Fruit fly (Drosophila melanogaster) whole organism, prepupa: ENCODE results near the gene CG8349.
A peak's percentile ranks its signal among the peaks of the same experiment; 100 is the strongest.

Source experiments
- Blimp-1 ChIP-seq: fragments of 200-800 bp; sonication (Bioruptor generic); optimal IDR thresholded peaks from 3 replicates; lab custom pipeline; 2017; ENCODE audit warnings: missing biosample characterization, missing genetic modification characterization, mild to moderate bottlenecking, moderate library complexity, missing genetic modification reagents
- CG10631 ChIP-seq: fragments of 200-800 bp; sonication (Bioruptor generic); optimal IDR thresholded peaks from 2 replicates; lab custom pipeline; 2016; ENCODE audit warnings: missing biosample characterization, missing genetic modification characterization
- CG10669 ChIP-seq: fragments of 200-800 bp; sonication (Bioruptor generic); optimal IDR thresholded peaks from 3 replicates; lab custom pipeline; 2018; ENCODE audit warnings: missing biosample characterization, mild to moderate bottlenecking, missing genetic modification characterization, moderate library complexity
- CG11294 ChIP-seq: fragments of 200-800 bp; sonication (Bioruptor generic); IDR thresholded peaks from 2 replicates; pipeline ENCODE4 v1.3.6; 2022; ENCODE audit warnings: missing biosample characterization, missing genetic modification characterization
- CG15336 ChIP-seq: fragments of 200-800 bp; sonication (Bioruptor generic); IDR thresholded peaks from 2 replicates; pipeline ENCODE4 v1.3.6; 2022; ENCODE audit warnings: missing biosample characterization, missing genetic modification characterization
- CG31627 ChIP-seq: fragments of 200-800 bp; sonication (Bioruptor generic); optimal IDR thresholded peaks from 3 replicates; lab custom pipeline; 2016; ENCODE audit warnings: missing biosample characterization, missing genetic modification characterization
- CG32006 ChIP-seq: fragments of 200-800 bp; sonication (Bioruptor generic); optimal IDR thresholded peaks from 3 replicates; lab custom pipeline; 2017; ENCODE audit warnings: missing biosample characterization, mild to moderate bottlenecking, missing genetic modification characterization
- CG34406 ChIP-seq: fragments of 200-800 bp; sonication (Bioruptor generic); optimal IDR thresholded peaks from 3 replicates; lab custom pipeline; 2016; ENCODE audit warnings: missing biosample characterization, missing genetic modification characterization
- CG4318 ChIP-seq: fragments of 200-800 bp; sonication (Bioruptor generic); optimal IDR thresholded peaks from 3 replicates; lab custom pipeline; 2017; ENCODE audit warnings: missing biosample characterization, mild to moderate bottlenecking, missing genetic modification characterization
- CG6163 ChIP-seq: fragments of 200-800 bp; sonication (Bioruptor generic); IDR thresholded peaks from 3 replicates; pipeline ENCODE4 v1.3.6; 2022; ENCODE audit warnings: missing biosample characterization, missing genetic modification characterization
- CG6276 ChIP-seq: fragments of 200-800 bp; sonication (Bioruptor generic); optimal IDR thresholded peaks from 2 replicates; lab custom pipeline; 2017; ENCODE audit warnings: missing biosample characterization, mild to moderate bottlenecking, missing genetic modification characterization
- CG6808 ChIP-seq: fragments of 200-800 bp; sonication (Bioruptor generic); optimal IDR thresholded peaks from 3 replicates; lab custom pipeline; 2017; ENCODE audit warnings: missing biosample characterization, missing genetic modification characterization, mild to moderate bottlenecking, moderate library complexity, missing genetic modification reagents
- CG7368 ChIP-seq: fragments of 200-800 bp; sonication (Bioruptor generic); optimal IDR thresholded peaks from 3 replicates; lab custom pipeline; 2016; ENCODE audit warnings: missing biosample characterization, missing genetic modification characterization
- CG8119 ChIP-seq: fragments of 200-800 bp; sonication (Bioruptor generic); IDR thresholded peaks from 3 replicates; pipeline ENCODE4 v1.3.6; 2022; ENCODE audit warnings: missing biosample characterization, missing genetic modification characterization
- CG8632 ChIP-seq: fragments of 200-800 bp; sonication (Bioruptor generic); optimal IDR thresholded peaks from 3 replicates; lab custom pipeline; 2016; ENCODE audit warnings: missing biosample characterization, missing genetic modification characterization
- CG9139 ChIP-seq: fragments of 200-800 bp; sonication (Bioruptor generic); optimal IDR thresholded peaks from 3 replicates; lab custom pipeline; 2017; ENCODE audit warnings: missing biosample characterization, mild to moderate bottlenecking, missing genetic modification characterization
- Eip78C ChIP-seq: fragments of 200-800 bp; sonication (Bioruptor generic); peaks from one replicate; lab custom pipeline; 2016; ENCODE audit warnings: missing biosample characterization, missing genetic modification characterization
- Ets96B ChIP-seq: fragments of 200-800 bp; optimal IDR thresholded peaks from 2 replicates; lab custom pipeline; 2019; ENCODE audit warnings: missing biosample characterization, mild to moderate bottlenecking, missing genetic modification characterization, moderate library complexity
- Hr39 ChIP-seq: fragments of 200-800 bp; sonication (Bioruptor generic); optimal IDR thresholded peaks from 2 replicates; lab custom pipeline; 2016; ENCODE audit warnings: missing biosample characterization, missing genetic modification characterization
- Hr4 ChIP-seq: fragments of 200-800 bp; sonication (Bioruptor generic); optimal IDR thresholded peaks from 3 replicates; lab custom pipeline; 2016; ENCODE audit warnings: missing biosample characterization, missing genetic modification characterization
- Lpt ChIP-seq: fragments of 200-800 bp; sonication (Bioruptor generic); optimal IDR thresholded peaks from 3 replicates; lab custom pipeline; 2016; ENCODE audit warnings: missing biosample characterization, missing genetic modification characterization
- Met ChIP-seq: fragments of 200-800 bp; sonication (Bioruptor generic); optimal IDR thresholded peaks from 3 replicates; lab custom pipeline; 2016; ENCODE audit warnings: missing biosample characterization, missing genetic modification characterization
- OdsH ChIP-seq: fragments of 200-800 bp; sonication (Bioruptor generic); optimal IDR thresholded peaks from 3 replicates; lab custom pipeline; 2016; ENCODE audit warnings: missing biosample characterization, missing genetic modification characterization
- Smox ChIP-seq: fragments of 200-800 bp; sonication (Bioruptor generic); optimal IDR thresholded peaks from 3 replicates; lab custom pipeline; 2016; ENCODE audit warnings: missing biosample characterization, missing genetic modification characterization
- Sox102F ChIP-seq: fragments of 200-800 bp; sonication (Bioruptor generic); optimal IDR thresholded peaks from 2 replicates; lab custom pipeline; 2016; ENCODE audit warnings: missing biosample characterization, mild to moderate bottlenecking, missing genetic modification characterization
- Sox15 ChIP-seq: fragments of 200-800 bp; sonication (Bioruptor generic); optimal IDR thresholded peaks from 3 replicates; lab custom pipeline; 2016; ENCODE audit warnings: missing biosample characterization, missing genetic modification characterization
- dac ChIP-seq: fragments of 200-800 bp; sonication (Bioruptor generic); optimal IDR thresholded peaks from 2 replicates; lab custom pipeline; 2017; ENCODE audit warnings: missing biosample characterization, mild to moderate bottlenecking, missing genetic modification characterization
- dsx ChIP-seq: fragments of 200-800 bp; optimal IDR thresholded peaks from 3 replicates; lab custom pipeline; 2019; ENCODE audit warnings: missing biosample characterization, mild to moderate bottlenecking, missing genetic modification characterization, moderate library complexity; ENCODE audit not compliant: poor library complexity, severe bottlenecking
- eg ChIP-seq: fragments of 200-800 bp; sonication (Bioruptor generic); IDR thresholded peaks from 3 replicates; pipeline ENCODE4 v1.3.6; 2022; ENCODE audit warnings: missing biosample characterization, missing genetic modification characterization
- esn ChIP-seq: fragments of 200-800 bp; sonication (Bioruptor generic); optimal IDR thresholded peaks from 2 replicates; lab custom pipeline; 2016; ENCODE audit warnings: missing biosample characterization, mild to moderate bottlenecking, missing genetic modification characterization, moderate library complexity
- net ChIP-seq: fragments of 200-800 bp; sonication (Bioruptor generic); optimal IDR thresholded peaks from 3 replicates; lab custom pipeline; 2016; ENCODE audit warnings: missing biosample characterization, missing genetic modification characterization
- pdm3 ChIP-seq: fragments of 200-800 bp; sonication (Bioruptor generic); optimal IDR thresholded peaks from 3 replicates; lab custom pipeline; 2016; ENCODE audit warnings: missing biosample characterization, missing genetic modification characterization
- spab ChIP-seq: fragments of 200-800 bp; sonication (Bioruptor generic); optimal IDR thresholded peaks from 2 replicates; lab custom pipeline; 2017; ENCODE audit warnings: missing biosample characterization, mild to moderate bottlenecking, missing genetic modification characterization, missing genetic modification reagents
- ss ChIP-seq, 2 experiments: fragments of 200-800 bp; sonication (Bioruptor generic); optimal IDR thresholded peaks; 2 replicates in 1 of 2; 3 replicates in 1 of 2; lab custom pipeline; 2017 to 2018; ENCODE audit warnings: mild to moderate bottlenecking in 2 of 2, missing biosample characterization in 2 of 2, missing genetic modification characterization in 2 of 2, moderate library complexity in 1 of 2
- svp ChIP-seq: fragments of 200-800 bp; sonication (Bioruptor generic); peaks from one replicate; lab custom pipeline; 2016; ENCODE audit warnings: missing biosample characterization, missing genetic modification characterization
- topi ChIP-seq: fragments of 200-800 bp; sonication (Bioruptor generic); optimal IDR thresholded peaks from 3 replicates; lab custom pipeline; 2016; ENCODE audit warnings: missing biosample characterization, missing genetic modification characterization
- vri ChIP-seq: fragments of 200-800 bp; sonication (Bioruptor generic); optimal IDR thresholded peaks from 3 replicates; lab custom pipeline; 2016; ENCODE audit warnings: missing biosample characterization, mild to moderate bottlenecking, missing genetic modification characterization

Gene CG8349

DNA sequence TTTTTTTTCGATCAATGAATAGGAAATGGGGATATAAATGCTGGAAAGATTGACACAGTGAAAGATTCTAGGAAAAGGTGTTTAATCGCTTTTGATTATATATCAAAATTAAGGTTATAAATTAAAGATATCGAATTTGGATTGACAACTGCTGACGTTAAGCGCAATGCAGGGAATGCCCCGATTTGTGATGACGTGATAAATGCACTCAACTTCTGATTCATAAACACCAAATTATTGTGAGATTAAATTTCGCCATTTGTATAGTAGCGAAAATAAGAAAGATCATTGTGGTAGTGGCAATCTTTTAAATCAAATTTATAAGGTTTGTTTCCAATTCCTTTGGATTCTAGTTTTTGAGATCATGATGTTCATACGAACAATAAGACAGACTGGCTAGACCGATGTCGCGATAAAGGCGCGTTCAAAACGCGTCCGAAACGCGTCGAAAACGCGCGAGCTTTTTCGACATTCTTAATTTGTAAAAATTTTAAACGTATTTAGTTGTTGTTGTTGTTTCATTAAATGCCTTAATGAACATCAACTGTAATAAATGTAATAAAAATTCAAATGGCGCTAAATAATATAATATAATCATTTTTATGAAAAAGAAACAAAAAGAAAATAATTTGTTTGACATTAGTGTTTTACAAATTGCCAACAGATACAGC lies at the start of gene CG8349:
TSS of gene CG8349 (plus strand) at position 657 of the 671 bp plus-strand sequence.
- TF ChIP-seq spab (GFP tag; lab: Kevin White, UChicago) = no peak
- TF ChIP-seq Sox15 (GFP tag; lab: Kevin White, UChicago) = no peak

- TF ChIP-seq CG32006 (peak; percentile 64), Blimp-1 (GFP tag; lab: Kevin White, UChicago) (no peak), CG11294 (no peak), pdm3 (GFP tag; lab: Kevin White, UChicago) (peak; percentile 16), dsx (GFP tag; lab: Kevin White, UChicago) (no peak), CG8119 (GFP tag; lab: Robert Waterston, UW) (peak; percentile 38; the same call in 2 of the 3 replicates), CG31627 (GFP tag; lab: Kevin White, UChicago) (no peak), CG6276 (GFP tag; lab: Kevin White, UChicago) (no peak), CG6163 (GFP tag; lab: Robert Waterston, UW) (0 out of 3 replicates have a peak, but pooled peaks have one; percentile 35), OdsH (GFP tag; lab: Kevin White, UChicago) (no peak), CG6808 (no peak), CG15336 (GFP tag; lab: Robert Waterston, UW) (peak; percentile 47), CG10631 (no peak), ss (GFP tag; optimal IDR thresholded peaks at IDR 0.05; lab: Kevin White, UChicago) (no peak), Hr39 (GFP tag; lab: Kevin White, UChicago) (no peak), Eip78C (GFP tag; lab: Kevin White, UChicago) (peak; percentile 56), vri (GFP tag; lab: Kevin White, UChicago) (no peak), topi (GFP tag; lab: Kevin White, UChicago) (no peak), net (peak; percentile 40), esn (GFP tag; lab: Kevin White, UChicago) (no peak), Met (no peak), CG4318 (GFP tag; lab: Kevin White, UChicago) (no peak), svp (GFP tag; lab: Kevin White, UChicago) (no peak), CG7368 (GFP tag; lab: Kevin White, UChicago) (no peak), CG34406 (GFP tag; lab: Kevin White, UChicago) (no peak), Lpt (GFP tag; lab: Kevin White, UChicago) (no peak), eg (GFP tag; lab: Robert Waterston, UW) (peak; percentile 49; the same call in 2 of the 3 replicates), CG8632 (GFP tag; lab: Kevin White, UChicago) (no peak), spab (GFP tag; lab: Kevin White, UChicago) (no peak), Hr4 (GFP tag; lab: Kevin White, UChicago) (peak; percentile 53), Ets96B (tag; lab: Kevin White, UChicago) (no peak), Smox (GFP tag; lab: Kevin White, UChicago) (no peak)
These were observed 47.6 kb upstream of the CG8349 start for dm6 chr2L:8168075-8168474.

DNA sequence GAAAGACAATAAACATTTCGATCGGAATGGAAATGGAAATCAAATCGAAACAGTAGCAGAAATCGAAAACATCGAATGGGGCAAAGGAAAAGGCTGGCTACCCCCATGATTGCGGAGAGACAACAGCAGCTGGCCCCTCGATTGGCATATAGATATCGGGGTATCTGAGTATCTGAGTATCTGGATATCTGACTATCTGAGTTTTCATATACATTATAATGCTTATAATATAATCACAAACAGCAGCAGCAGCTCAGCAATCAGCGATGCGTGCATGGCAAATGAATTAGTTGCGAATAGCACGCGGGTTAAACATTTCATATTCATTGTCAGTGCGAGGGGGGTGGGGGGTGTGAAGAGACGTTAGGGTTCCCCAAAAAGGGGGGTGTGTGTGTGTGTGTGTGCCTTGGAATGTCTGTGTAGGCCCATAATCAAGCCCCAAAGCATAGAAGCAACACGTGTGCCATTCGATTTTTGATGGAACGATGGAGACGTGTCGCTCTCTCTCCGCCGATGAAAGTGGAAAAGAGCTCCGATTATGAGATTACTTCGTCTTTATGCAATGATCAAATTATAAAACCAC lies 45.0 kb upstream of the CG8349 start:
- TF ChIP-seq Lpt (GFP tag; lab: Kevin White, UChicago) (no peak), Hr4 (GFP tag; lab: Kevin White, UChicago) (no peak), ss (GFP tag; optimal IDR thresholded peaks at IDR 0.05; lab: Kevin White, UChicago) (no peak), dsx (GFP tag; lab: Kevin White, UChicago) (no peak), dac (no peak), Sox102F (no peak), CG10669 (GFP tag; lab: Kevin White, UChicago) (no peak), CG9139 (GFP tag; lab: Kevin White, UChicago) (no peak), Eip78C (GFP tag; lab: Kevin White, UChicago) (no peak)
- TF ChIP-seq, all 60 proteins: peak for 0
